Worm (Caenorhabditis elegans) whole organism, L3 larva: ENCODE data around the gene cec-5.

Source experiments
- ama-1 ChIP-seq: fragments of 150-350 bp; optimal IDR thresholded peaks from 2 replicates; lab custom pipeline; 2018
- ceh-16 ChIP-seq: sonication (generic microtip); optimal IDR thresholded peaks from 2 replicates; lab custom pipeline; 2017; ENCODE audit warnings: missing biosample characterization, missing genetic modification characterization
- ceh-28 ChIP-seq: fragments of 150-350 bp; optimal IDR thresholded peaks from 2 replicates; lab custom pipeline; 2014; ENCODE audit warnings: missing biosample characterization, missing genetic modification reagents, missing genetic modification characterization
- fos-1 ChIP-seq: fragments of 150-350 bp; optimal IDR thresholded peaks from 2 replicates; lab custom pipeline; 2014; ENCODE audit warnings: missing biosample characterization, missing genetic modification characterization
- lin-39 ChIP-seq: fragments of 150-350 bp; optimal IDR thresholded peaks from 2 replicates; lab custom pipeline; 2018; ENCODE audit warnings: missing biosample characterization, missing genetic modification reagents, missing genetic modification characterization
- nhr-11 ChIP-seq: fragments of 150-350 bp; optimal IDR thresholded peaks from 2 replicates; lab custom pipeline; 2014; ENCODE audit warnings: missing biosample characterization, missing genetic modification characterization
- nhr-77 ChIP-seq: fragments of 150-350 bp; optimal IDR thresholded peaks from 2 replicates; lab custom pipeline; 2014; ENCODE audit warnings: missing biosample characterization, missing genetic modification characterization
- pha-4 ChIP-seq: fragments of 150-350 bp; optimal IDR thresholded peaks from 2 replicates; lab custom pipeline; 2014; ENCODE audit warnings: missing biosample characterization, missing genetic modification reagents, missing genetic modification characterization
- snpc-4 ChIP-seq: fragments of 150-350 bp; optimal IDR thresholded peaks from 2 replicates; lab custom pipeline; 2014; ENCODE audit warnings: missing biosample characterization, missing genetic modification characterization
- ztf-11 ChIP-seq: fragments of 150-350 bp; optimal IDR thresholded peaks from 2 replicates; lab custom pipeline; 2014; ENCODE audit warnings: missing biosample characterization, missing genetic modification characterization

ce11 chrIV:7558653-7559052 is 21.3 kb downstream of the cec-5 start:
- TF ChIP-seq nhr-77 (tag; lab: Kevin White, UChicago) (no peak), ceh-16 (no peak), lin-39 (tag; lab: Kevin White, UChicago) (no peak), snpc-4 (tag; lab: Kevin White, UChicago) (no peak), nhr-11 (no peak), ztf-11 (tag; lab: Kevin White, UChicago) (no peak), ama-1 (lab: Kevin White, UChicago) (no peak), ceh-28 (tag; lab: Kevin White, UChicago) (no peak), fos-1 (tag; lab: Kevin White, UChicago) (no peak), pha-4 (no peak)
